Worm (Caenorhabditis elegans) whole organism, L1 larva: ENCODE results near the gene trpp-3.

Experiments
- C04F5.9 ChIP-seq: sonication (generic microtip); optimal IDR thresholded peaks from 2 replicates; lab custom pipeline; 2016; ENCODE audit warnings: missing genetic modification characterization, missing compliant biosample characterization
- C16A3.4 ChIP-seq: fragments of 150-350 bp; optimal IDR thresholded peaks from 2 replicates; lab custom pipeline; 2014; ENCODE audit warnings: missing biosample characterization, missing genetic modification characterization
- F16B12.6 ChIP-seq: fragments of 150-350 bp; optimal IDR thresholded peaks from 2 replicates; lab custom pipeline; 2014; ENCODE audit warnings: missing biosample characterization, missing genetic modification characterization
- Y116A8C.19 ChIP-seq: sonication (generic microtip); optimal IDR thresholded peaks from 2 replicates; lab custom pipeline; 2016; ENCODE audit warnings: missing compliant biosample characterization, missing genetic modification characterization, borderline replicate concordance
- aha-1 ChIP-seq: fragments of 150-350 bp; optimal IDR thresholded peaks from 2 replicates; lab custom pipeline; 2014; ENCODE audit warnings: missing biosample characterization, missing genetic modification characterization
- alr-1 ChIP-seq: fragments of 200-800 bp; sonication (Bioruptor generic); optimal IDR thresholded peaks from 2 replicates; lab custom pipeline; 2018; ENCODE audit warnings: borderline replicate concordance, mild to moderate bottlenecking, missing genetic modification characterization, missing compliant biosample characterization
- ama-1 ChIP-seq: fragments of 150-350 bp; optimal IDR thresholded peaks from 2 replicates; lab custom pipeline; 2014
- ceh-8 ChIP-seq: fragments of 200-800 bp; sonication (Bioruptor generic); optimal IDR thresholded peaks from 2 replicates; lab custom pipeline; 2018; ENCODE audit warnings: mild to moderate bottlenecking, missing genetic modification characterization, moderate library complexity, missing compliant biosample characterization
- ceh-82 ChIP-seq, 3 experiments: fragments of 150-350 bp in 1 of 3; sonication (generic microtip) in 2 of 3; optimal IDR thresholded peaks; 2 replicates each; lab custom pipeline; 2014 to 2017; ENCODE audit warnings: missing biosample characterization in 3 of 3, missing genetic modification characterization in 3 of 3
- ces-1 ChIP-seq: fragments of 150-350 bp; optimal IDR thresholded peaks from 2 replicates; lab custom pipeline; 2014; ENCODE audit warnings: missing biosample characterization, missing genetic modification reagents, missing genetic modification characterization
- dpl-1 ChIP-seq, 3 experiments: fragments of 150-350 bp in 2 of 3; sonication (generic microtip) in 1 of 3; optimal IDR thresholded peaks; 2 replicates each; lab custom pipeline; 2014 to 2017; ENCODE audit warnings: missing biosample characterization in 3 of 3, missing genetic modification characterization in 3 of 3, missing genetic modification reagents in 3 of 3
- dsc-1 ChIP-seq: sonication (generic microtip); optimal IDR thresholded peaks from 2 replicates; lab custom pipeline; 2016; ENCODE audit warnings: mild to moderate bottlenecking, missing genetic modification characterization, missing compliant biosample characterization
- efl-1 ChIP-seq, 4 experiments: fragments of 150-350 bp; optimal IDR thresholded peaks in 3 of 4; peaks in 1 of 4; 1 replicate in 1 of 4; 2 replicates in 3 of 4; lab custom pipeline; 2014; ENCODE audit warnings: missing biosample characterization in 2 of 4, missing genetic modification characterization in 2 of 4, missing genetic modification reagents in 2 of 4
- egl-27 ChIP-seq, 2 experiments: fragments of 150-350 bp in 1 of 2; sonication (generic microtip); optimal IDR thresholded peaks; 3 replicates each; lab custom pipeline; 2017 to 2018; ENCODE audit warnings: missing biosample characterization in 2 of 2, missing genetic modification characterization in 2 of 2, missing genetic modification reagents in 2 of 2
- elt-2 ChIP-seq: sonication (generic microtip); optimal IDR thresholded peaks from 2 replicates; lab custom pipeline; 2016; ENCODE audit warnings: missing genetic modification characterization, mild to moderate bottlenecking, inconsistent platforms, missing compliant biosample characterization, missing genetic modification reagents
- elt-3 ChIP-seq, 6 experiments: fragments of 150-350 bp in 1 of 6; sonication (generic microtip); optimal IDR thresholded peaks; 2 replicates each; lab custom pipeline; 2017 to 2018; ENCODE audit warnings: missing biosample characterization in 6 of 6, missing genetic modification characterization in 6 of 6, inconsistent platforms in 1 of 6
- ets-5 ChIP-seq: fragments of 200-800 bp; sonication (Bioruptor generic); IDR thresholded peaks from 2 replicates; pipeline ENCODE4 v1.3.6; 2022; ENCODE audit warnings: missing genetic modification characterization, missing compliant biosample characterization
- fkh-4 ChIP-seq: sonication (generic microtip); optimal IDR thresholded peaks from 2 replicates; lab custom pipeline; 2016; ENCODE audit warnings: missing compliant biosample characterization, missing genetic modification characterization, borderline replicate concordance
- fkh-8 ChIP-seq: sonication (generic microtip); optimal IDR thresholded peaks from 2 replicates; lab custom pipeline; 2016; ENCODE audit warnings: mild to moderate bottlenecking, missing genetic modification characterization, missing compliant biosample characterization
- fos-1 ChIP-seq: fragments of 150-350 bp; optimal IDR thresholded peaks from 2 replicates; lab custom pipeline; 2014; ENCODE audit warnings: missing biosample characterization, missing genetic modification characterization
- grh-1 ChIP-seq: fragments of 200-800 bp; sonication (Bioruptor generic); IDR thresholded peaks from 2 replicates; pipeline ENCODE4 v1.3.6; 2022; ENCODE audit warnings: missing genetic modification reagents, missing genetic modification characterization, missing compliant biosample characterization
- hlh-17 ChIP-seq: fragments of 200-800 bp; sonication (Bioruptor generic); optimal IDR thresholded peaks from 2 replicates; lab custom pipeline; 2018; ENCODE audit warnings: missing genetic modification characterization, mild to moderate bottlenecking, missing compliant biosample characterization, moderate library complexity, borderline replicate concordance
- hlh-4 ChIP-seq: sonication (generic microtip); optimal IDR thresholded peaks from 2 replicates; lab custom pipeline; 2016; ENCODE audit warnings: mild to moderate bottlenecking, missing genetic modification characterization, missing compliant biosample characterization
- hpl-2 ChIP-seq: fragments of 150-350 bp; optimal IDR thresholded peaks from 2 replicates; lab custom pipeline; 2014; ENCODE audit warnings: missing biosample characterization, missing genetic modification reagents, missing genetic modification characterization
- irx-1 ChIP-seq: sonication (generic microtip); optimal IDR thresholded peaks from 2 replicates; lab custom pipeline; 2016; ENCODE audit warnings: missing genetic modification characterization, missing compliant biosample characterization
- jun-1 ChIP-seq: fragments of 150-350 bp; optimal IDR thresholded peaks from 2 replicates; lab custom pipeline; 2014; ENCODE audit warnings: missing biosample characterization, missing genetic modification reagents, missing genetic modification characterization
- lin-14 ChIP-seq: fragments of 200-800 bp; sonication (Bioruptor generic); optimal IDR thresholded peaks from 2 replicates; lab custom pipeline; 2018; ENCODE audit warnings: mild to moderate bottlenecking, missing genetic modification characterization, moderate library complexity, missing compliant biosample characterization
- lin-35 ChIP-seq, 2 experiments: fragments of 150-350 bp; optimal IDR thresholded peaks; 2 replicates each; lab custom pipeline; 2014; ENCODE audit warnings: missing biosample characterization in 2 of 2, missing genetic modification characterization in 2 of 2, missing genetic modification reagents in 2 of 2
- lin-39 ChIP-seq: fragments of 150-350 bp; optimal IDR thresholded peaks from 2 replicates; lab custom pipeline; 2014; ENCODE audit warnings: missing biosample characterization, missing genetic modification reagents, missing genetic modification characterization
- lsy-2 ChIP-seq, 2 experiments: fragments of 150-350 bp; optimal IDR thresholded peaks; 2 replicates each; lab custom pipeline; 2014; ENCODE audit warnings: missing biosample characterization in 2 of 2, missing genetic modification characterization in 2 of 2
- mab-9 ChIP-seq: fragments of 200-800 bp; sonication (Bioruptor generic); IDR thresholded peaks from 2 replicates; pipeline ENCODE4 v1.3.6; 2022; ENCODE audit warnings: missing genetic modification reagents, missing genetic modification characterization, missing compliant biosample characterization
- mef-2 ChIP-seq: fragments of 150-350 bp; optimal IDR thresholded peaks from 2 replicates; lab custom pipeline; 2014; ENCODE audit warnings: missing biosample characterization, missing genetic modification characterization
- mep-1 ChIP-seq: fragments of 150-350 bp; optimal IDR thresholded peaks from 2 replicates; lab custom pipeline; 2014; ENCODE audit warnings: missing biosample characterization, missing genetic modification characterization
- nhr-12 ChIP-seq: sonication (generic microtip); optimal IDR thresholded peaks from 2 replicates; lab custom pipeline; 2017; ENCODE audit warnings: missing biosample characterization, missing genetic modification characterization
- nhr-19 ChIP-seq: fragments of 200-800 bp; sonication (Bioruptor generic); conservative IDR thresholded peaks from 2 replicates; pipeline ENCODE4 v1.3.6; 2022; ENCODE audit warnings: missing genetic modification characterization, missing compliant biosample characterization
- nhr-20 ChIP-seq: sonication (generic microtip); optimal IDR thresholded peaks from 2 replicates; lab custom pipeline; 2016; ENCODE audit warnings: mild to moderate bottlenecking, missing genetic modification characterization, missing compliant biosample characterization
- nhr-28 ChIP-seq: fragments of 150-350 bp; optimal IDR thresholded peaks from 2 replicates; lab custom pipeline; 2014; ENCODE audit warnings: missing biosample characterization, missing genetic modification characterization
- nhr-47 ChIP-seq: sonication (generic microtip); optimal IDR thresholded peaks from 2 replicates; lab custom pipeline; 2016; ENCODE audit warnings: mild to moderate bottlenecking, missing genetic modification characterization, moderate library complexity, missing compliant biosample characterization
- nhr-76 ChIP-seq: sonication (generic microtip); optimal IDR thresholded peaks from 2 replicates; lab custom pipeline; 2017; ENCODE audit warnings: missing biosample characterization, missing genetic modification characterization
- nhr-77 ChIP-seq: fragments of 150-350 bp; optimal IDR thresholded peaks from 2 replicates; lab custom pipeline; 2014; ENCODE audit warnings: missing biosample characterization, missing genetic modification characterization
- nhr-84 ChIP-seq: sonication (generic microtip); optimal IDR thresholded peaks from 2 replicates; lab custom pipeline; 2017; ENCODE audit warnings: missing biosample characterization, missing genetic modification characterization
- pqm-1 ChIP-seq: sonication (generic microtip); optimal IDR thresholded peaks from 3 replicates; lab custom pipeline; 2017; ENCODE audit warnings: missing biosample characterization, missing genetic modification characterization
- rnt-1 ChIP-seq: sonication (generic microtip); optimal IDR thresholded peaks from 2 replicates; lab custom pipeline; 2016; ENCODE audit warnings: mild to moderate bottlenecking, missing genetic modification characterization, moderate library complexity, missing compliant biosample characterization
- snu-23 ChIP-seq: sonication (generic microtip); optimal IDR thresholded peaks from 2 replicates; lab custom pipeline; 2016; ENCODE audit warnings: missing genetic modification characterization, missing compliant biosample characterization
- sox-4 ChIP-seq: sonication (generic microtip); optimal IDR thresholded peaks from 2 replicates; lab custom pipeline; 2016; ENCODE audit warnings: missing genetic modification characterization, missing compliant biosample characterization
- sptf-1 ChIP-seq: fragments of 150-350 bp; optimal IDR thresholded peaks from 2 replicates; lab custom pipeline; 2014; ENCODE audit warnings: missing biosample characterization, missing genetic modification characterization
- tbx-2 ChIP-seq: sonication (generic microtip); optimal IDR thresholded peaks from 2 replicates; lab custom pipeline; 2016; ENCODE audit warnings: missing genetic modification characterization, missing compliant biosample characterization
- tlp-1 ChIP-seq: fragments of 150-350 bp; optimal IDR thresholded peaks from 2 replicates; lab custom pipeline; 2014; ENCODE audit warnings: missing biosample characterization, missing genetic modification characterization
- unc-130 ChIP-seq: fragments of 150-350 bp; optimal IDR thresholded peaks from 2 replicates; lab custom pipeline; 2017; ENCODE audit warnings: missing biosample characterization, missing genetic modification characterization, inconsistent platforms
- unc-62 ChIP-seq: fragments of 150-350 bp; optimal IDR thresholded peaks from 2 replicates; lab custom pipeline; 2014; ENCODE audit warnings: missing biosample characterization, missing genetic modification reagents, missing genetic modification characterization
- unc-86 ChIP-seq: sonication (generic microtip); optimal IDR thresholded peaks from 2 replicates; lab custom pipeline; 2016; ENCODE audit warnings: missing genetic modification characterization, missing compliant biosample characterization
- zip-4 ChIP-seq: fragments of 200-800 bp; sonication (Bioruptor generic); optimal IDR thresholded peaks from 2 replicates; lab custom pipeline; 2018; ENCODE audit warnings: mild to moderate bottlenecking, missing genetic modification characterization, moderate library complexity, missing compliant biosample characterization
- ztf-4 ChIP-seq: fragments of 150-350 bp; optimal IDR thresholded peaks from 2 replicates; lab custom pipeline; 2014; ENCODE audit warnings: missing biosample characterization, missing genetic modification characterization

The trpp-3 gene

ce11 chrIII:9483716-9484115 lies 41.6 kb upstream of the trpp-3 start:
- TF ChIP-seq egl-27 (tag; optimal IDR thresholded peaks at IDR 0.05; lab: Kevin White, UChicago) = no peak
- TF ChIP-seq ztf-4 (tag; lab: Kevin White, UChicago) = no peak
- TF ChIP-seq tlp-1 (tag; lab: Kevin White, UChicago) = no peak
- no peak for TF ChIP-seq Y116A8C.19 (tag; lab: Kevin White, UChicago)
- TF ChIP-seq hlh-4 (tag; lab: Kevin White, UChicago) = no peak
- TF ChIP-seq hlh-17 (GFP tag; lab: Kevin White, UChicago) = no peak
- no peak for TF ChIP-seq unc-62
- TF ChIP-seq nhr-12 (tag; lab: Kevin White, UChicago) = no peak
- peak; percentile 76 for TF ChIP-seq lin-14
- peak; percentile 40 for TF ChIP-seq rnt-1 (tag; lab: Kevin White, UChicago)
- TF ChIP-seq elt-3 (tag; optimal IDR thresholded peaks at IDR 0.05; lab: Kevin White, UChicago) = no peak
- peak; percentile 58 for TF ChIP-seq fkh-4
- no peak for TF ChIP-seq zip-4 (GFP tag; lab: Kevin White, UChicago)
- TF ChIP-seq nhr-47 (tag; lab: Kevin White, UChicago) = no peak
- no peak for TF ChIP-seq jun-1 (tag; lab: Kevin White, UChicago)
- TF ChIP-seq dpl-1 (GFP tag; optimal IDR thresholded peaks at IDR 0.05; lab: Kevin White, UChicago) = peak in 1 of 3 experiments; percentile 41
- no peak for TF ChIP-seq lin-39 (tag; lab: Kevin White, UChicago)
- TF ChIP-seq unc-130 (tag; lab: Kevin White, UChicago) = no peak
- TF ChIP-seq C04F5.9 (tag; lab: Kevin White, UChicago) = no peak
- no peak for TF ChIP-seq fos-1 (tag; lab: Kevin White, UChicago)
- TF ChIP-seq nhr-77 = no peak
- TF ChIP-seq sptf-1 = no peak
- TF ChIP-seq F16B12.6 (tag; lab: Kevin White, UChicago) = no peak
- no peak for TF ChIP-seq sox-4
- TF ChIP-seq alr-1 = no peak
- TF ChIP-seq aha-1 (tag; lab: Kevin White, UChicago) = no peak
- TF ChIP-seq ceh-8 = no peak
- TF ChIP-seq snu-23 (GFP tag; lab: Kevin White, UChicago) = peak; percentile 24
- peak; percentile 19 for TF ChIP-seq irx-1 (tag; lab: Kevin White, UChicago)
- peak; percentile 20 for TF ChIP-seq unc-86 (tag; lab: Kevin White, UChicago)
- TF ChIP-seq mab-9 (GFP tag; lab: Robert Waterston, UW) = no peak
- no peak for TF ChIP-seq nhr-19
- no peak for TF ChIP-seq hpl-2
- TF ChIP-seq ces-1 = no peak
- peak; percentile 38 for TF ChIP-seq fkh-8
- peak in 1 of 2 experiments; percentile 64 for TF ChIP-seq lsy-2 (tag; optimal IDR thresholded peaks at IDR 0.05; lab: Kevin White, UChicago)
- no peak for TF ChIP-seq C16A3.4 (tag; lab: Kevin White, UChicago)
- no peak for TF ChIP-seq mep-1 (tag; lab: Kevin White, UChicago)
- TF ChIP-seq nhr-20 (tag; lab: Kevin White, UChicago) = peak; percentile 2
- no peak for TF ChIP-seq pqm-1 (tag; lab: Kevin White, UChicago)
- TF ChIP-seq ets-5 (GFP tag; lab: Robert Waterston, UW) = no peak
- TF ChIP-seq grh-1 (GFP tag; lab: Robert Waterston, UW) = no peak
- TF ChIP-seq efl-1 (optimal IDR thresholded peaks at IDR 0.05; lab: Kevin White, UChicago) = peak; percentile 23 to 29
- TF ChIP-seq efl-1 (GFP tag; optimal IDR thresholded peaks at IDR 0.05 in 1 of 2; lab: Kevin White, UChicago) = no peak
- TF ChIP-seq ama-1 = no peak
- no peak for TF ChIP-seq tbx-2
- TF ChIP-seq ceh-82 (tag; optimal IDR thresholded peaks at IDR 0.05; lab: Kevin White, UChicago) = peak in 1 of 3 experiments; percentile 49
- no peak for TF ChIP-seq nhr-84
- peak in 1 of 2 experiments; percentile 32 for TF ChIP-seq lin-35 (GFP tag; optimal IDR thresholded peaks at IDR 0.05; lab: Kevin White, UChicago)
- peak; percentile 96 for TF ChIP-seq dsc-1 (tag; lab: Kevin White, UChicago)
- no peak for TF ChIP-seq mef-2 (tag; lab: Kevin White, UChicago)
- no peak for TF ChIP-seq nhr-76
- no peak for TF ChIP-seq elt-2 (tag; lab: Kevin White, UChicago)
- TF ChIP-seq nhr-28 (tag; lab: Kevin White, UChicago) = no peak
